Worm (Caenorhabditis elegans) whole organism, L3 larva: Measurements from ENCODE around the gene W04H10.1.

ENCODE experiments used
- aly-2 ChIP-seq: fragments of 150-350 bp; optimal IDR thresholded peaks from 2 replicates; lab custom pipeline; 2014; ENCODE audit warnings: missing biosample characterization, missing genetic modification characterization
- ceh-28 ChIP-seq: fragments of 150-350 bp; optimal IDR thresholded peaks from 2 replicates; lab custom pipeline; 2014; ENCODE audit warnings: missing biosample characterization, missing genetic modification reagents, missing genetic modification characterization
- ceh-9 ChIP-seq: sonication (generic microtip); optimal IDR thresholded peaks from 2 replicates; lab custom pipeline; 2018; ENCODE audit warnings: missing biosample characterization, missing genetic modification characterization
- egl-27 ChIP-seq: sonication (generic microtip); optimal IDR thresholded peaks from 4 replicates; lab custom pipeline; 2017; ENCODE audit warnings: missing biosample characterization, missing genetic modification reagents, missing genetic modification characterization
- egl-5 ChIP-seq: fragments of 150-350 bp; optimal IDR thresholded peaks from 2 replicates; lab custom pipeline; 2017; ENCODE audit warnings: missing biosample characterization, missing genetic modification reagents, missing genetic modification characterization, inconsistent platforms
- elt-1 ChIP-seq: fragments of 150-350 bp; optimal IDR thresholded peaks from 2 replicates; lab custom pipeline; 2014; ENCODE audit warnings: missing biosample characterization, missing genetic modification characterization
- eor-1 ChIP-seq, 2 experiments: fragments of 150-350 bp; optimal IDR thresholded peaks; 2 replicates each; lab custom pipeline; 2014 to 2018; ENCODE audit warnings: missing biosample characterization in 2 of 2, missing genetic modification characterization in 2 of 2
- fkh-10 ChIP-seq: sonication (generic microtip); optimal IDR thresholded peaks from 2 replicates; lab custom pipeline; 2017; ENCODE audit warnings: missing biosample characterization, missing genetic modification reagents, missing genetic modification characterization
- fos-1 ChIP-seq: fragments of 150-350 bp; optimal IDR thresholded peaks from 2 replicates; lab custom pipeline; 2014; ENCODE audit warnings: missing biosample characterization, missing genetic modification characterization
- hmg-11 ChIP-seq: sonication (generic microtip); optimal IDR thresholded peaks from 2 replicates; lab custom pipeline; 2016; ENCODE audit warnings: missing genetic modification characterization, missing compliant biosample characterization
- jun-1 ChIP-seq: fragments of 150-350 bp; optimal IDR thresholded peaks from 2 replicates; lab custom pipeline; 2014; ENCODE audit warnings: missing biosample characterization, missing genetic modification reagents, missing genetic modification characterization
- lin-15B ChIP-seq: fragments of 150-350 bp; optimal IDR thresholded peaks from 2 replicates; lab custom pipeline; 2014; ENCODE audit warnings: missing biosample characterization, missing genetic modification characterization
- lin-39 ChIP-seq: fragments of 150-350 bp; optimal IDR thresholded peaks from 2 replicates; lab custom pipeline; 2018; ENCODE audit warnings: missing biosample characterization, missing genetic modification reagents, missing genetic modification characterization
- lsy-12 ChIP-seq: sonication (generic microtip); optimal IDR thresholded peaks from 2 replicates; lab custom pipeline; 2016; ENCODE audit warnings: mild to moderate bottlenecking, missing genetic modification characterization, missing compliant biosample characterization
- mdl-1 ChIP-seq: fragments of 150-350 bp; optimal IDR thresholded peaks from 2 replicates; lab custom pipeline; 2014; ENCODE audit warnings: missing biosample characterization, missing genetic modification characterization
- mml-1 ChIP-seq: fragments of 150-350 bp; sonication (generic microtip); optimal IDR thresholded peaks from 3 replicates; lab custom pipeline; 2014; ENCODE audit warnings: missing biosample characterization, missing genetic modification characterization
- nfya-1 ChIP-seq: sonication (generic microtip); optimal IDR thresholded peaks from 2 replicates; lab custom pipeline; 2017; ENCODE audit warnings: missing genetic modification characterization, mild to moderate bottlenecking, missing compliant biosample characterization, antibody characterized with exemption, moderate library complexity; ENCODE audit not compliant: insufficient read depth
- nhr-11 ChIP-seq: fragments of 150-350 bp; optimal IDR thresholded peaks from 2 replicates; lab custom pipeline; 2014; ENCODE audit warnings: missing biosample characterization, missing genetic modification characterization
- nhr-23 ChIP-seq: fragments of 150-350 bp; optimal IDR thresholded peaks from 2 replicates; lab custom pipeline; 2014; ENCODE audit warnings: missing biosample characterization, missing genetic modification reagents, missing genetic modification characterization
- nhr-25 ChIP-seq: sonication (generic microtip); optimal IDR thresholded peaks from 2 replicates; lab custom pipeline; 2017; ENCODE audit warnings: missing biosample characterization, missing genetic modification characterization
- nhr-28 ChIP-seq: fragments of 150-350 bp; optimal IDR thresholded peaks from 2 replicates; lab custom pipeline; 2014; ENCODE audit warnings: missing biosample characterization, missing genetic modification characterization
- nhr-76 ChIP-seq: fragments of 150-350 bp; sonication (generic microtip); optimal IDR thresholded peaks from 5 replicates; lab custom pipeline; 2014; ENCODE audit warnings: missing biosample characterization, missing genetic modification characterization
- pqm-1 ChIP-seq: fragments of 150-350 bp; optimal IDR thresholded peaks from 2 replicates; lab custom pipeline; 2017; ENCODE audit warnings: missing biosample characterization, missing genetic modification characterization, inconsistent platforms
- sea-2 ChIP-seq: fragments of 150-350 bp; sonication (generic microtip); optimal IDR thresholded peaks from 4 replicates; lab custom pipeline; 2014; ENCODE audit warnings: missing biosample characterization, missing genetic modification reagents, missing genetic modification characterization
- skn-1 ChIP-seq: fragments of 150-350 bp; optimal IDR thresholded peaks from 2 replicates; lab custom pipeline; 2014; ENCODE audit warnings: missing biosample characterization, missing genetic modification characterization
- tbx-2 ChIP-seq: sonication (generic microtip); optimal IDR thresholded peaks from 2 replicates; lab custom pipeline; 2016; ENCODE audit warnings: mild to moderate bottlenecking, missing genetic modification characterization, missing compliant biosample characterization
- zag-1 ChIP-seq: fragments of 150-350 bp; optimal IDR thresholded peaks from 2 replicates; lab custom pipeline; 2014; ENCODE audit warnings: missing biosample characterization, missing genetic modification characterization
- ztf-11 ChIP-seq: fragments of 150-350 bp; optimal IDR thresholded peaks from 2 replicates; lab custom pipeline; 2014; ENCODE audit warnings: missing biosample characterization, missing genetic modification characterization
- ztf-4 ChIP-seq: fragments of 150-350 bp; optimal IDR thresholded peaks from 2 replicates; lab custom pipeline; 2014; ENCODE audit warnings: missing biosample characterization, missing genetic modification characterization

Gene W04H10.1

DNA sequence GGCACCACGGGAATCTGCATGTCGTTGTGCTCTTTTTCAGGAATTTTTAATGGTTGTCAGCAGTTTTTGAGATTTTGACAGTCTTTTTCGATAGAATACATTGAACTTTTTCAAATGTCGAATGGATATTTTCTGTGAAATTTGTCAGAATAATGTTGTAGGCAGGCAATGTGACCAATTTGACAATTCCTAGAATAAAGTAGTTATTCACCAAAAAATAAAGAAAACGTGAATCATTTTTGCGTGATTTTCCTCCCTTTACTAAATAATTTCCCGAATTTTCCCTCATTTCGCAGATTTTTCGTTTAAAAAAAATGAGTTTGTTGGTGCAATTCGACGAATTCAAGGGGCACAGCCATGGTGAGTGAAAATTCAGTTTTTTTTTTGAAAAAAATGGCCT, at the start of gene W04H10.1:
W04H10.1 (plus strand) TSS at position 301 of the 400 bp plus-strand sequence.
- TF ChIP-seq skn-1 (tag; lab: Kevin White, UChicago) (no peak), mdl-1 (tag; lab: Kevin White, UChicago) (no peak), egl-5 (tag; lab: Kevin White, UChicago) (no peak), lsy-12 (tag; lab: Kevin White, UChicago) (no peak), nhr-25 (no peak), nhr-11 (tag; lab: Kevin White, UChicago) (no peak), mml-1 (tag; lab: Kevin White, UChicago) (no peak), zag-1 (no peak), lin-39 (tag; lab: Kevin White, UChicago) (no peak), nfya-1 (tag; lab: Kevin White, UChicago) (no peak), egl-27 (no peak), nhr-28 (no peak), eor-1 (tag; optimal IDR thresholded peaks at IDR 0.05; lab: Kevin White, UChicago) (no peak)

DNA sequence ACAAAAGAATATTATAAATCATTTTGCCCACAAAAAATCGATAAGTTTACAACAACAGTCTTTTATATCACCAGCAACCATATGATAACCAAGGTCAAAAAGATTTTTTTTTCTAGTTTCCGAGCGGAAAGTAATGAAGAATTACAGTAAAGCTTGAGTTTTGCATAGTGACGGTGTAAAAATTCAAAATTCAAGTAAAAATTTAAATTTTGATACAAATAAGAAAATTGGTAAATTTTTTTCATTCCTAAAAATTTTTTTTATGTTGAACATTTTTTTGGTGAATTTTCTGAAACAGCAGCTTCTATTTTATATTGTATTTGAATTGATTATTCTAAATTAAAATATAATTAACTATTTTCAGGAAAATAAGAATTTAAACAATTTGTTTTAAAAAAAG, 40.1 kb upstream of the W04H10.1 start, which contains the start of gene W08F4.5:
W08F4.5 (minus strand) TSS at position 101 of the 400 bp plus-strand sequence.
- TF ChIP-seq ztf-11 (tag; lab: Kevin White, UChicago) = no peak
- no peak for TF ChIP-seq lin-39 (tag; lab: Kevin White, UChicago)
- TF ChIP-seq pqm-1 = no peak
- TF ChIP-seq aly-2 (tag; lab: Kevin White, UChicago) = no peak
- peak; percentile 40 for TF ChIP-seq ceh-28 (tag; lab: Kevin White, UChicago)
- peak; percentile 48 for TF ChIP-seq nhr-23 (tag; lab: Kevin White, UChicago)
- no peak for TF ChIP-seq tbx-2 (tag; lab: Kevin White, UChicago)

DNA sequence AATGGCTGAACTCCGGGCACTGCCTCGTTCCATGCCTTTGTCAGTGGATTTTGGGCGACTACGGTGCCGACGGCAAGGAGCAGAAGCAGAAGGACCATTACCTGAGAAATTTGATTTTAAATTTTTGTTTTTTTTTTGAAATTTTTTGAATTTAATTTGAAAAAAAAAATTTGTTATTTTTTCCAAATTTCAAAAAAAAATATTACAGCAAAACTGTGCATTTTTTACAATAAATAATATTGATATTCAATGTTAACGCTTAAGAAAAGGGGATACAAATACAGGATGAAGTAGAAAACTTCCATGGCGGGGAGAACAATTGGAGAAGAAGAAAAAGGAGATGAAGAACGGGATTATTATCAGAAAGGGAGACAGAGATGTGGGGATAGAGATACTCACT, 36.8 kb upstream of the W04H10.1 start, which contains the start of gene mlt-8:
mlt-8 (minus strand) TSS at position 101 of the 400 bp plus-strand sequence.
- no peak for TF ChIP-seq ztf-4
- TF ChIP-seq nhr-28 = no peak
- TF ChIP-seq zag-1 = no peak
- TF ChIP-seq ceh-9 (tag; lab: Kevin White, UChicago) = no peak
- TF ChIP-seq elt-1 (tag; lab: Kevin White, UChicago) = no peak
- no peak for TF ChIP-seq lin-39 (tag; lab: Kevin White, UChicago)
- TF ChIP-seq fos-1 = no peak
- TF ChIP-seq nhr-25 = no peak
- TF ChIP-seq nfya-1 (tag; lab: Kevin White, UChicago) = no peak
- TF ChIP-seq, all 47 proteins: peak for 0

DNA sequence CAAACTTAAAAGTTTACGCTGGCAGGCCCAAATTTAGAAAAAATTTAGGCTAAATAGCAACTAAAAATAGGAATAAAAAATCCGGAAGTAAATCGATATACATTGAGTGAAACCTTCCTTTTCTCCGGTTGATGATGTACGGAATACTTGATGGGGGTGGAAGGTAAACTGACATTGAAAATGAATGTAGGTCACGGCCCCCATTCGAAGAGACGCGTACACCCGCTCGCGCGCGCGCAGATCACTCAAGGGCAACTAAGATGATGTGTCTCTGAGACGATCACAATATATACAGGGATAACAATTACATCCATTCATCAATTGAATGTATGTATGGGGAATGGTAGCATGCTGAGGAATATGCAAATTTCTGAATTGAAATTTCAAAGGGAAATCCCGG, 34.8 kb upstream of the W04H10.1 start:
- peak; percentile 78 for TF ChIP-seq nhr-23 (tag; lab: Kevin White, UChicago)
- TF ChIP-seq jun-1 (tag; lab: Kevin White, UChicago) = no peak
- no peak for TF ChIP-seq egl-5 (tag; lab: Kevin White, UChicago)
- peak; percentile 61 for TF ChIP-seq nhr-25

DNA sequence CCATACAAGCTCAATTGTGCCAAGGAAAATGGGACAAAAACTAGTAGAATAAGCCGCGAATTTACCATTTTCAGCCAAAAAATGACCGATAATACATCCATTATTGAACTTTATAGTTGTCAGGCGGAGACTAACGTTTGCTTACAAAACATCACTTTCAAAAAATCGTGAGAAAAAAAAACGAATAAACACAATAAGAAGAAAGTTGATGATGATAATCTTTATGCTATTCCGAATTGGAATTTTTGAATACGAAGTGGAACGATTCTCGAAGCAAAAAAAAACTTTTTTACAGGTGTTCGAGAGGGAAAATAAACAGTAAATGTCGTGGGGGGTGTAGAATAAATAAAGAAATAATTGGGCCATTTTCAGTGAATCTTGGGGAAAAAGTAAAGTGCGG, 31.2 kb upstream of the W04H10.1 start, which contains the start of gene W08F4.7:
W08F4.7 (minus strand) TSS at position 101 of the 400 bp plus-strand sequence.
- TF ChIP-seq hmg-11 (tag; lab: Kevin White, UChicago) = no peak

DNA sequence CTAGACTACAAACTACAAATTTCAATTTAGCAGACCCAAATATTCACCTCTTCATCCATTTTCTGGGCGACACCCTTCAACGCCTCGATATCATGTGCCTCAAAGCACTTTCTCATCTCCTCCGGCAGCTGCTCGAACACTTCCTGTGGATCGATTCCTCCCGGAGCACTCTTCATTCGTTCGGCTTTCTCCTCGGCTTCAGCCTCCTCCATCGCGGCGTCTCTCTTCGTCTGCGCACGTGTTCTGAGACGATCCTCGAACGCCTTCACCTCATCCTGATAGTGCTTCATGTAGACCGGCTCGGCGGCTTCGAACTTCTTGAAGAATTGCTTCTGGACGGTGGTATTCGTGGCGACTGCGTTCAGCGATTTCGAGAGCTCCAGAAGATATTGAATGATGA, 30.1 kb upstream of the W04H10.1 start:
- TF ChIP-seq egl-27 (no peak), nhr-76 (tag; lab: Kevin White, UChicago) (no peak), lin-39 (tag; lab: Kevin White, UChicago) (no peak), nfya-1 (tag; lab: Kevin White, UChicago) (no peak), nhr-23 (tag; lab: Kevin White, UChicago) (no peak), sea-2 (GFP tag; lab: Kevin White, UChicago) (no peak)

DNA sequence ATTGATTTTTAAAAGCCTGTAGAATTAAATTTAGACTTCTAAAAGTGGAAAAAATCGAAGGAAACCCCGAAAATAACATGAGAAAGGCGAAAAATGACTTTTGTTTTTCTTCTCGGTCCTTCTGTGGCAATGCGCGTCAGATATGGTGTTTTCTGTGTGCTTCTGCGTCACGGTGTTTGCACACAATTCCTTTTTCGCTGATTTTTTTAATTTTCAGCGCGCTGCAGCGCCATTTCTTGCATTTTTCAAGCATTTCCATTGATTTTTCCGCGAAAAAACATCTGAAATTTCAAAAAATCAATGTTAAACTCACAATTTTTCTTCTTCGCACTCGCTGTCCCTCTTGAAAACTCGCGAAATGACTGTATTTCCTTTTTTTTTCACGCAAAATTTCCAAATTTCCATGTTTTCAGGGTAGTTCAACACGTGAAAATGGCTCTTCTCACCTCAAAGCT, 28.6 kb upstream of the W04H10.1 start, which contains the start of the genes cdc-37 and W08F4.3:
cdc-37 (minus strand) TSS at position 405 of the 455 bp plus-strand sequence.
W08F4.3 (plus strand) TSS at position 414 of the 455 bp plus-strand sequence.
- peak; percentile 44 for TF ChIP-seq hmg-11 (tag; lab: Kevin White, UChicago)
- TF ChIP-seq ztf-11 (tag; lab: Kevin White, UChicago) = no peak
- TF ChIP-seq lin-15B (tag; lab: Kevin White, UChicago) = peak; percentile 16
- TF ChIP-seq fkh-10 = no peak
- TF ChIP-seq eor-1 (tag; optimal IDR thresholded peaks at IDR 0.05; lab: Kevin White, UChicago) = no peak
- TF ChIP-seq egl-27 = no peak
